Fruit fly (Drosophila melanogaster) whole organism, embryonic: Measurements from ENCODE around the gene CG15160.

Experiments
- Aef1 ChIP-seq: fragments of 200-800 bp; sonication (Bioruptor generic); IDR thresholded peaks from 3 replicates; pipeline ENCODE4 v1.3.6; 2022; ENCODE audit warnings: missing biosample characterization, missing genetic modification characterization
- BEAF-32 ChIP-seq: fragments of 200-800 bp; sonication (Bioruptor generic); optimal IDR thresholded peaks from 3 replicates; lab custom pipeline; 2017; ENCODE audit warnings: missing biosample characterization, missing genetic modification characterization, mild to moderate bottlenecking, moderate library complexity, missing genetic modification reagents
- CG10959 ChIP-seq: fragments of 200-800 bp; sonication (Bioruptor generic); IDR thresholded peaks from 2 replicates; pipeline ENCODE4 v1.3.6; 2022; ENCODE audit warnings: missing biosample characterization, missing genetic modification characterization
- CG11398 ChIP-seq: fragments of 200-800 bp; sonication (Bioruptor generic); optimal IDR thresholded peaks from 2 replicates; lab custom pipeline; 2016; ENCODE audit warnings: missing biosample characterization, missing genetic modification characterization
- CG11456 ChIP-seq: fragments of 200-800 bp; sonication (Bioruptor generic); IDR thresholded peaks from 3 replicates; pipeline ENCODE4 v1.3.6; 2022; ENCODE audit warnings: missing biosample characterization, missing genetic modification characterization
- CG12299 ChIP-seq: fragments of 200-800 bp; sonication (Bioruptor generic); optimal IDR thresholded peaks from 2 replicates; lab custom pipeline; 2018; ENCODE audit warnings: missing biosample characterization, mild to moderate bottlenecking, missing genetic modification characterization
- CG1529 ChIP-seq: fragments of 200-800 bp; sonication (Bioruptor generic); optimal IDR thresholded peaks from 3 replicates; lab custom pipeline; 2018; ENCODE audit warnings: missing biosample characterization, missing genetic modification characterization
- CG17359 ChIP-seq: fragments of 200-800 bp; sonication (Bioruptor generic); optimal IDR thresholded peaks from 3 replicates; lab custom pipeline; 2018; ENCODE audit warnings: missing biosample characterization, mild to moderate bottlenecking, missing genetic modification characterization, moderate library complexity
- CG17829 ChIP-seq: fragments of 200-800 bp; optimal IDR thresholded peaks from 2 replicates; lab custom pipeline; 2019; ENCODE audit warnings: missing biosample characterization, mild to moderate bottlenecking, missing genetic modification characterization, moderate library complexity
- CG4707 ChIP-seq: fragments of 200-800 bp; sonication (Bioruptor generic); optimal IDR thresholded peaks from 2 replicates; lab custom pipeline; 2018; ENCODE audit warnings: missing biosample characterization, mild to moderate bottlenecking, missing genetic modification characterization, moderate library complexity
- CG7271 ChIP-seq: fragments of 200-800 bp; sonication (Bioruptor generic); optimal IDR thresholded peaks from 2 replicates; lab custom pipeline; 2018; ENCODE audit warnings: missing biosample characterization, mild to moderate bottlenecking, missing genetic modification characterization, moderate library complexity
- CG7786 ChIP-seq: fragments of 200-800 bp; sonication (Bioruptor generic); optimal IDR thresholded peaks from 2 replicates; lab custom pipeline; 2016; ENCODE audit warnings: missing biosample characterization, missing genetic modification characterization
- CG9609 ChIP-seq: fragments of 200-800 bp; sonication (Bioruptor generic); optimal IDR thresholded peaks from 3 replicates; lab custom pipeline; 2016; ENCODE audit warnings: missing biosample characterization, missing genetic modification characterization
- CG9817 ChIP-seq: fragments of 200-800 bp; sonication (Bioruptor generic); optimal IDR thresholded peaks from 2 replicates; lab custom pipeline; 2018; ENCODE audit warnings: missing biosample characterization, mild to moderate bottlenecking, missing genetic modification characterization, moderate library complexity
- Eip74EF ChIP-seq, 2 experiments: fragments of 200-800 bp in 1 of 2; fragments of >200 bp in 1 of 2; sonication (Bioruptor generic) in 1 of 2; optimal IDR thresholded peaks; 2 replicates each; lab custom pipeline; 2017 to 2019; ENCODE audit warnings: missing biosample characterization in 2 of 2, missing genetic modification characterization in 2 of 2, mild to moderate bottlenecking in 1 of 2, moderate library complexity in 1 of 2
- GATAe ChIP-seq: fragments of 200-800 bp; sonication (Bioruptor generic); conservative IDR thresholded peaks from 2 replicates; pipeline ENCODE4 v1.3.6; 2022; ENCODE audit warnings: missing biosample characterization, missing genetic modification characterization
- H15 ChIP-seq: fragments of 200-800 bp; sonication (Bioruptor generic); IDR thresholded peaks from 3 replicates; pipeline ENCODE4 v1.3.6; 2022; ENCODE audit warnings: missing biosample characterization, missing genetic modification characterization
- HLH3B ChIP-seq: fragments of 200-800 bp; sonication (Bioruptor generic); IDR thresholded peaks from 2 replicates; pipeline ENCODE4 v1.3.6; 2022; ENCODE audit warnings: missing biosample characterization, missing genetic modification characterization
- Hmr ChIP-seq: fragments of 200-800 bp; sonication (Bioruptor generic); optimal IDR thresholded peaks from 3 replicates; lab custom pipeline; 2017; ENCODE audit warnings: mild to moderate bottlenecking, missing biosample characterization, missing genetic modification reagents, missing genetic modification characterization
- Hmx ChIP-seq: fragments of 200-800 bp; sonication (Bioruptor generic); optimal IDR thresholded peaks from 2 replicates; lab custom pipeline; 2016; ENCODE audit warnings: missing biosample characterization, missing genetic modification characterization
- Lim3 ChIP-seq: fragments of 200-800 bp; sonication (Bioruptor generic); IDR thresholded peaks from 2 replicates; pipeline ENCODE4 v1.3.6; 2022; ENCODE audit warnings: missing biosample characterization, missing genetic modification characterization
- Mrtf ChIP-seq: fragments of 200-800 bp; sonication (Bioruptor generic); IDR thresholded peaks from 3 replicates; pipeline ENCODE4 v1.3.6; 2022; ENCODE audit warnings: missing biosample characterization, missing genetic modification characterization
- NFAT ChIP-seq: fragments of 200-800 bp; sonication (Bioruptor generic); IDR thresholded peaks from 2 replicates; pipeline ENCODE4 v1.3.6; 2022; ENCODE audit warnings: missing biosample characterization, missing genetic modification characterization
- Pdp1 ChIP-seq, 2 experiments: fragments of 200-800 bp; sonication (Bioruptor generic); optimal IDR thresholded peaks; 3 replicates each; lab custom pipeline; 2016; ENCODE audit warnings: missing biosample characterization in 2 of 2, missing genetic modification characterization in 2 of 2, mild to moderate bottlenecking in 1 of 2, moderate library complexity in 1 of 2
- ato ChIP-seq: fragments of 200-800 bp; sonication (Bioruptor generic); IDR thresholded peaks from 2 replicates; pipeline ENCODE4 v1.3.6; 2022; ENCODE audit warnings: missing biosample characterization, missing genetic modification characterization; ENCODE audit not compliant: partially characterized antibody
- az2 ChIP-seq: fragments of 200-800 bp; sonication (Bioruptor generic); optimal IDR thresholded peaks from 3 replicates; lab custom pipeline; 2016; ENCODE audit warnings: missing biosample characterization, missing genetic modification characterization
- cad ChIP-seq: fragments of >200 bp; optimal IDR thresholded peaks from 2 replicates; lab custom pipeline; 2017; ENCODE audit warnings: missing biosample characterization, missing genetic modification characterization
- cato ChIP-seq: fragments of 200-800 bp; sonication (Bioruptor generic); optimal IDR thresholded peaks from 2 replicates; lab custom pipeline; 2016; ENCODE audit warnings: missing biosample characterization, missing genetic modification characterization, borderline replicate concordance
- dan ChIP-seq: fragments of 200-800 bp; sonication (Bioruptor generic); IDR thresholded peaks from 2 replicates; pipeline ENCODE4 v1.3.6; 2022; ENCODE audit warnings: missing biosample characterization, missing genetic modification characterization
- disco-r ChIP-seq: fragments of 200-800 bp; sonication (Bioruptor generic); optimal IDR thresholded peaks from 2 replicates; lab custom pipeline; 2016; ENCODE audit warnings: missing biosample characterization, missing genetic modification characterization
- emc ChIP-seq: fragments of 200-800 bp; sonication (Bioruptor generic); optimal IDR thresholded peaks from 2 replicates; lab custom pipeline; 2016; ENCODE audit warnings: missing biosample characterization, missing genetic modification characterization
- exex ChIP-seq: fragments of 200-800 bp; sonication (Bioruptor generic); optimal IDR thresholded peaks from 4 replicates; lab custom pipeline; 2018; ENCODE audit warnings: missing biosample characterization, mild to moderate bottlenecking, missing genetic modification characterization, moderate library complexity
- hkb ChIP-seq, 2 experiments: fragments of 200-800 bp in 1 of 2; fragments of >200 bp in 1 of 2; sonication (Bioruptor generic) in 1 of 2; IDR thresholded peaks in 1 of 2; optimal IDR thresholded peaks in 1 of 2; 2 replicates each; pipeline versions ENCODE4 v1.3.6 to Lab custom; 2017 to 2022; ENCODE audit warnings: missing biosample characterization in 1 of 2, missing genetic modification characterization in 1 of 2
- hth ChIP-seq: fragments of >200 bp; optimal IDR thresholded peaks from 2 replicates; lab custom pipeline; 2017; ENCODE audit warnings: inconsistent platforms
- kay ChIP-seq: fragments of 200-800 bp; sonication (Bioruptor generic); optimal IDR thresholded peaks from 2 replicates; lab custom pipeline; 2016; ENCODE audit warnings: missing biosample characterization, missing genetic modification characterization
- nerfin-1 ChIP-seq: fragments of 200-800 bp; sonication (Bioruptor generic); optimal IDR thresholded peaks from 3 replicates; lab custom pipeline; 2019; ENCODE audit warnings: missing biosample characterization, mild to moderate bottlenecking, missing genetic modification characterization, moderate library complexity
- nmo ChIP-seq: fragments of 200-800 bp; sonication (Bioruptor generic); optimal IDR thresholded peaks from 2 replicates; lab custom pipeline; 2018; ENCODE audit warnings: missing biosample characterization, mild to moderate bottlenecking, missing genetic modification characterization, moderate library complexity
- nom ChIP-seq: fragments of 200-800 bp; sonication (Bioruptor generic); optimal IDR thresholded peaks from 2 replicates; lab custom pipeline; 2017; ENCODE audit warnings: missing biosample characterization, missing genetic modification characterization, mild to moderate bottlenecking, moderate library complexity, missing genetic modification reagents
- odd ChIP-seq: fragments of 200-800 bp; sonication (Bioruptor generic); optimal IDR thresholded peaks from 2 replicates; lab custom pipeline; 2017; ENCODE audit warnings: missing biosample characterization, mild to moderate bottlenecking, missing genetic modification characterization
- phol ChIP-seq: fragments of 200-800 bp; sonication (Bioruptor generic); optimal IDR thresholded peaks from 3 replicates; lab custom pipeline; 2018; ENCODE audit warnings: missing biosample characterization, mild to moderate bottlenecking, missing genetic modification characterization, moderate library complexity
- pros ChIP-seq: fragments of 200-800 bp; sonication (Bioruptor generic); optimal IDR thresholded peaks from 3 replicates; lab custom pipeline; 2019; ENCODE audit warnings: missing biosample characterization, mild to moderate bottlenecking, missing genetic modification characterization, moderate library complexity
- ro ChIP-seq: fragments of 200-800 bp; sonication (Bioruptor generic); IDR thresholded peaks from 2 replicates; pipeline ENCODE4 v1.3.6; 2022; ENCODE audit warnings: missing biosample characterization, missing genetic modification characterization
- sima ChIP-seq: fragments of 200-800 bp; sonication (Bioruptor generic); optimal IDR thresholded peaks from 2 replicates; lab custom pipeline; 2016; ENCODE audit warnings: missing biosample characterization, missing genetic modification characterization
- sug ChIP-seq: fragments of 200-800 bp; optimal IDR thresholded peaks from 2 replicates; lab custom pipeline; 2019; ENCODE audit warnings: missing biosample characterization, mild to moderate bottlenecking, missing genetic modification characterization, moderate library complexity
- twi ChIP-seq: fragments of 200-800 bp; optimal IDR thresholded peaks from 2 replicates; lab custom pipeline; 2019; ENCODE audit warnings: missing biosample characterization, mild to moderate bottlenecking, missing genetic modification characterization, moderate library complexity
- vnd ChIP-seq: fragments of 200-800 bp; sonication (Bioruptor generic); IDR thresholded peaks from 3 replicates; pipeline ENCODE4 v1.3.6; 2022; ENCODE audit warnings: missing biosample characterization, missing genetic modification characterization; ENCODE audit not compliant: partially characterized antibody
- zen ChIP-seq: fragments of 200-800 bp; sonication (Bioruptor generic); optimal IDR thresholded peaks from 3 replicates; lab custom pipeline; 2018; ENCODE audit warnings: missing biosample characterization, mild to moderate bottlenecking, missing genetic modification characterization, moderate library complexity
- zen2 ChIP-seq: fragments of 200-800 bp; sonication (Bioruptor generic); IDR thresholded peaks from 3 replicates; pipeline ENCODE4 v1.3.6; 2022; ENCODE audit warnings: missing biosample characterization, missing genetic modification characterization; ENCODE audit not compliant: partially characterized antibody

CG15160 gene

dm6 chr2L:18599152-18599551 lies 8.5 kb downstream of the CG15160 start:
- peak; percentile 91 for TF ChIP-seq cad (GFP tag; lab: Kevin White, UChicago)
- TF ChIP-seq hth (lab: Kevin White, UChicago): peak; percentile 76
- TF ChIP-seq CG1529 (GFP tag; lab: Kevin White, UChicago): no peak
- no peak for TF ChIP-seq H15 (GFP tag; lab: Robert Waterston, UW)
- no peak for TF ChIP-seq CG9609 (GFP tag; lab: Kevin White, UChicago)
- peak; percentile 30 for TF ChIP-seq odd (GFP tag; lab: Kevin White, UChicago)
- peak; percentile 44 for TF ChIP-seq zen

dm6 chr2L:18604986-18605385 lies 14.3 kb downstream of the CG15160 start, which contains the start of gene CG10413:
CG10413 (minus strand) TSS chr2L:18605249.
- TF ChIP-seq CG9817 (tag; lab: Kevin White, UChicago) (peak; percentile 99), CG1529 (GFP tag; lab: Kevin White, UChicago) (peak; percentile 96), pros (peak; percentile 80), emc (GFP tag; lab: Kevin White, UChicago) (peak; percentile 92), Hmx (GFP tag; lab: Kevin White, UChicago) (peak; percentile 95), twi (tag; lab: Kevin White, UChicago) (peak; percentile 96), CG4707 (GFP tag; lab: Kevin White, UChicago) (peak; percentile 94), dan (GFP tag; lab: Robert Waterston, UW) (no peak; the same call in 1 of the 2 replicates), phol (tag; lab: Kevin White, UChicago) (peak; percentile 97), NFAT (peak; percentile 97), sug (tag; lab: Kevin White, UChicago) (peak; percentile 98), ato (GFP tag; lab: Robert Waterston, UW) (no peak), CG7271 (tag; lab: Kevin White, UChicago) (peak; percentile 95), CG10959 (GFP tag; lab: Robert Waterston, UW) (peak; percentile 87), nerfin-1 (tag; lab: Kevin White, UChicago) (peak; percentile 96), nmo (GFP tag; lab: Kevin White, UChicago) (peak; percentile 98), Aef1 (GFP tag; lab: Robert Waterston, UW) (peak; percentile 95), CG11398 (GFP tag; lab: Kevin White, UChicago) (peak; percentile 94), Mrtf (GFP tag; lab: Robert Waterston, UW) (peak; percentile 98), zen2 (no peak), disco-r (GFP tag; lab: Kevin White, UChicago) (peak; percentile 97), Lim3 (GFP tag; lab: Robert Waterston, UW) (peak; percentile 86), sima (GFP tag; lab: Kevin White, UChicago) (peak; percentile 87), CG12299 (tag; lab: Kevin White, UChicago) (peak; percentile 98), hkb (optimal IDR thresholded peaks at IDR 0.05; lab: Kevin White, UChicago) (no peak), hkb (GFP tag; IDR thresholded peaks at IDR 0.05; lab: Robert Waterston, UW) (peak; percentile 97), ro (peak; percentile 89), CG17829 (peak; percentile 98), CG11456 (GFP tag; lab: Robert Waterston, UW) (peak; percentile 98), vnd (GFP tag; lab: Robert Waterston, UW) (no peak), CG17359 (peak; percentile 98), Eip74EF (GFP tag; optimal IDR thresholded peaks at IDR 0.05; lab: Kevin White, UChicago) (peak in 1 of 2 experiments; percentile 97), exex (tag; lab: Kevin White, UChicago) (peak; percentile 88), CG7786 (GFP tag; lab: Kevin White, UChicago) (peak; percentile 98), kay (GFP tag; lab: Kevin White, UChicago) (peak; percentile 95), BEAF-32 (GFP tag; lab: Kevin White, UChicago) (peak; percentile 70), HLH3B (peak; percentile 96), Hmr (GFP tag; lab: Kevin White, UChicago) (peak; percentile 98), GATAe (GFP tag; lab: Robert Waterston, UW) (peak; percentile 90), az2 (GFP tag; lab: Kevin White, UChicago) (peak; percentile 98), Pdp1 (GFP tag; optimal IDR thresholded peaks at IDR 0.05; lab: Kevin White, UChicago) (peak; percentile 96 to 99), nom (GFP tag; lab: Kevin White, UChicago) (peak; percentile 95), cato (GFP tag; lab: Kevin White, UChicago) (peak; percentile 95)
